Fruit fly (Drosophila melanogaster) whole organism, embryonic: Measurements from ENCODE around the gene CG43339.

Experiments
- CG10366 ChIP-seq: fragments of 200-800 bp; sonication (Bioruptor generic); IDR thresholded peaks from 2 replicates; pipeline ENCODE4 v1.3.6; 2022; ENCODE audit warnings: missing biosample characterization, missing genetic modification characterization
- CG11504 ChIP-seq: fragments of 200-800 bp; sonication (Bioruptor generic); optimal IDR thresholded peaks from 3 replicates; lab custom pipeline; 2019; ENCODE audit warnings: missing biosample characterization, mild to moderate bottlenecking, missing genetic modification characterization, moderate library complexity
- CG13296 ChIP-seq: fragments of 200-800 bp; sonication (Bioruptor generic); optimal IDR thresholded peaks from 3 replicates; lab custom pipeline; 2018; ENCODE audit warnings: missing biosample characterization, mild to moderate bottlenecking, missing genetic modification characterization
- CG15011 ChIP-seq: fragments of 200-800 bp; sonication (Bioruptor generic); optimal IDR thresholded peaks from 3 replicates; lab custom pipeline; 2018; ENCODE audit warnings: missing biosample characterization, mild to moderate bottlenecking, missing genetic modification characterization
- CG1647 ChIP-seq: fragments of 200-800 bp; sonication (Bioruptor generic); optimal IDR thresholded peaks from 3 replicates; lab custom pipeline; 2016; ENCODE audit warnings: missing biosample characterization, missing genetic modification characterization
- CG17385 ChIP-seq: fragments of 200-800 bp; sonication (Bioruptor generic); optimal IDR thresholded peaks from 3 replicates; lab custom pipeline; 2018; ENCODE audit warnings: missing biosample characterization, mild to moderate bottlenecking, missing genetic modification characterization
- CG18262 ChIP-seq: fragments of 200-800 bp; optimal IDR thresholded peaks from 3 replicates; lab custom pipeline; 2019; ENCODE audit warnings: missing biosample characterization, mild to moderate bottlenecking, missing genetic modification characterization, moderate library complexity
- CG1832 ChIP-seq: fragments of 200-800 bp; sonication (Bioruptor generic); optimal IDR thresholded peaks from 2 replicates; lab custom pipeline; 2017; ENCODE audit warnings: missing biosample characterization, mild to moderate bottlenecking, missing genetic modification characterization, inconsistent platforms
- CG18599 ChIP-seq: fragments of 200-800 bp; sonication (Bioruptor generic); optimal IDR thresholded peaks from 3 replicates; lab custom pipeline; 2017; ENCODE audit warnings: missing biosample characterization, missing genetic modification characterization, mild to moderate bottlenecking, moderate library complexity, missing genetic modification reagents
- CG2129 ChIP-seq: fragments of 200-800 bp; sonication (Bioruptor generic); IDR thresholded peaks from 2 replicates; pipeline ENCODE4 v1.3.6; 2022; ENCODE audit warnings: missing biosample characterization, missing genetic modification characterization; ENCODE audit not compliant: partially characterized antibody
- CG3065 ChIP-seq: fragments of 200-800 bp; sonication (Bioruptor generic); optimal IDR thresholded peaks from 2 replicates; lab custom pipeline; 2016; ENCODE audit warnings: missing biosample characterization, missing genetic modification characterization
- CG34422 ChIP-seq: fragments of 200-800 bp; sonication (Bioruptor generic); IDR thresholded peaks from 3 replicates; pipeline ENCODE4 v1.3.6; 2022; ENCODE audit warnings: missing biosample characterization, missing genetic modification characterization
- CG3726 ChIP-seq: fragments of 200-800 bp; sonication (Bioruptor generic); IDR thresholded peaks from 3 replicates; pipeline ENCODE4, ENCODE4 v1.3.6; 2022; ENCODE audit warnings: missing biosample characterization, missing genetic modification characterization
- CG3995 ChIP-seq: fragments of 200-800 bp; sonication (Bioruptor generic); optimal IDR thresholded peaks from 3 replicates; lab custom pipeline; 2016; ENCODE audit warnings: missing biosample characterization, missing genetic modification characterization
- CG42726 ChIP-seq: fragments of 200-800 bp; sonication (Bioruptor generic); IDR thresholded peaks from 2 replicates; pipeline ENCODE4 v1.3.6; 2022; ENCODE audit warnings: missing biosample characterization, missing genetic modification characterization; ENCODE audit not compliant: partially characterized antibody
- CG4820 ChIP-seq: fragments of 200-800 bp; sonication (Bioruptor generic); optimal IDR thresholded peaks from 3 replicates; lab custom pipeline; 2016; ENCODE audit warnings: missing biosample characterization, missing genetic modification characterization
- CG6272 ChIP-seq: fragments of 200-800 bp; sonication (Bioruptor generic); IDR thresholded peaks from 2 replicates; pipeline ENCODE4 v1.3.6; 2022; ENCODE audit warnings: missing biosample characterization, missing genetic modification characterization
- CG6813 ChIP-seq: fragments of 200-800 bp; sonication (Bioruptor generic); optimal IDR thresholded peaks from 2 replicates; lab custom pipeline; 2017; ENCODE audit warnings: missing biosample characterization, missing genetic modification characterization, mild to moderate bottlenecking, moderate library complexity, missing genetic modification reagents
- CG7271 ChIP-seq: fragments of 200-800 bp; sonication (Bioruptor generic); optimal IDR thresholded peaks from 2 replicates; lab custom pipeline; 2018; ENCODE audit warnings: missing biosample characterization, mild to moderate bottlenecking, missing genetic modification characterization, moderate library complexity
- CG7357 ChIP-seq: fragments of 200-800 bp; sonication (Bioruptor generic); IDR thresholded peaks from 3 replicates; pipeline ENCODE4 v1.3.6; 2022; ENCODE audit warnings: missing biosample characterization, missing genetic modification characterization
- CG7786 ChIP-seq: fragments of 200-800 bp; sonication (Bioruptor generic); optimal IDR thresholded peaks from 2 replicates; lab custom pipeline; 2016; ENCODE audit warnings: missing biosample characterization, missing genetic modification characterization
- Fer1 ChIP-seq: fragments of 200-800 bp; sonication (Bioruptor generic); optimal IDR thresholded peaks from 2 replicates; lab custom pipeline; 2017; ENCODE audit warnings: missing biosample characterization, mild to moderate bottlenecking, missing genetic modification characterization
- HHEX ChIP-seq: fragments of 200-800 bp; sonication (Bioruptor generic); optimal IDR thresholded peaks from 3 replicates; lab custom pipeline; 2017; ENCODE audit warnings: missing biosample characterization, mild to moderate bottlenecking, missing genetic modification characterization, missing genetic modification reagents
- HLH3B ChIP-seq: fragments of 200-800 bp; sonication (Bioruptor generic); IDR thresholded peaks from 2 replicates; pipeline ENCODE4 v1.3.6; 2022; ENCODE audit warnings: missing biosample characterization, missing genetic modification characterization
- HLHmδ ChIP-seq: fragments of 200-800 bp; sonication (Bioruptor generic); optimal IDR thresholded peaks from 2 replicates; lab custom pipeline; 2018; ENCODE audit warnings: missing biosample characterization, mild to moderate bottlenecking, missing genetic modification characterization, moderate library complexity
- Opbp ChIP-seq: fragments of 200-800 bp; sonication (Bioruptor generic); IDR thresholded peaks from 3 replicates; pipeline ENCODE4 v1.3.6; 2022; ENCODE audit warnings: missing biosample characterization, missing genetic modification characterization; ENCODE audit not compliant: partially characterized antibody
- Poxn ChIP-seq: fragments of 200-800 bp; sonication (Bioruptor generic); IDR thresholded peaks from 2 replicates; pipeline ENCODE4 v1.3.6; 2022; ENCODE audit warnings: missing biosample characterization, missing genetic modification characterization
- Rfx ChIP-seq: fragments of 200-800 bp; sonication (Bioruptor generic); IDR thresholded peaks from 2 replicates; pipeline ENCODE4 v1.3.6; 2022; ENCODE audit warnings: missing biosample characterization, missing genetic modification characterization
- Sry-β ChIP-seq: fragments of 200-800 bp; sonication (Bioruptor generic); optimal IDR thresholded peaks from 2 replicates; lab custom pipeline; 2018; ENCODE audit warnings: missing biosample characterization, mild to moderate bottlenecking, missing genetic modification characterization, moderate library complexity
- Sry-δ ChIP-seq: fragments of 200-800 bp; sonication (Bioruptor generic); optimal IDR thresholded peaks from 2 replicates; lab custom pipeline; 2016; ENCODE audit warnings: missing biosample characterization, missing genetic modification characterization
- YL-1 ChIP-seq: fragments of 200-800 bp; sonication (Bioruptor generic); optimal IDR thresholded peaks from 3 replicates; lab custom pipeline; 2017; ENCODE audit warnings: missing biosample characterization, mild to moderate bottlenecking, missing genetic modification characterization
- bcd ChIP-seq: fragments of 200-800 bp; sonication (Bioruptor generic); optimal IDR thresholded peaks from 2 replicates; lab custom pipeline; 2017; ENCODE audit warnings: missing biosample characterization, mild to moderate bottlenecking, missing genetic modification characterization
- btn ChIP-seq: fragments of 200-800 bp; sonication (Bioruptor generic); optimal IDR thresholded peaks from 2 replicates; lab custom pipeline; 2016; ENCODE audit warnings: missing biosample characterization, missing genetic modification characterization
- cas ChIP-seq: fragments of 200-800 bp; sonication (Bioruptor generic); IDR thresholded peaks from 2 replicates; pipeline ENCODE4 v1.3.6; 2022; ENCODE audit warnings: missing biosample characterization, missing genetic modification characterization
- dmrt99B ChIP-seq: fragments of 200-800 bp; sonication (Bioruptor generic); optimal IDR thresholded peaks from 2 replicates; lab custom pipeline; 2018; ENCODE audit warnings: missing biosample characterization, mild to moderate bottlenecking, missing genetic modification characterization, moderate library complexity
- ems ChIP-seq: fragments of 200-800 bp; sonication (Bioruptor generic); optimal IDR thresholded peaks from 3 replicates; lab custom pipeline; 2016; ENCODE audit warnings: missing biosample characterization, missing genetic modification characterization
- fd96Cb ChIP-seq: fragments of 200-800 bp; sonication (Bioruptor generic); optimal IDR thresholded peaks from 2 replicates; lab custom pipeline; 2018; ENCODE audit warnings: missing biosample characterization, mild to moderate bottlenecking, missing genetic modification characterization, moderate library complexity
- fru ChIP-seq: fragments of >200 bp; optimal IDR thresholded peaks from 2 replicates; lab custom pipeline; 2017
- ftz-f1 ChIP-seq: fragments of 200-800 bp; sonication (Bioruptor generic); optimal IDR thresholded peaks from 2 replicates; lab custom pipeline; 2016; ENCODE audit warnings: missing biosample characterization, missing genetic modification characterization
- gce ChIP-seq: fragments of 200-800 bp; sonication (Bioruptor generic); IDR thresholded peaks from 3 replicates; pipeline ENCODE4 v1.3.6; 2022; ENCODE audit warnings: missing biosample characterization, missing genetic modification characterization
- grn ChIP-seq: fragments of 200-800 bp; sonication (Bioruptor generic); optimal IDR thresholded peaks from 3 replicates; lab custom pipeline; 2017; ENCODE audit warnings: missing biosample characterization, missing genetic modification characterization
- h ChIP-seq: fragments of >200 bp; optimal IDR thresholded peaks from 2 replicates; lab custom pipeline; 2017
- hth ChIP-seq: fragments of >200 bp; optimal IDR thresholded peaks from 2 replicates; lab custom pipeline; 2017; ENCODE audit warnings: inconsistent platforms
- lab ChIP-seq: fragments of 200-800 bp; sonication (Bioruptor generic); optimal IDR thresholded peaks from 3 replicates; lab custom pipeline; 2017; ENCODE audit warnings: missing biosample characterization, missing genetic modification characterization, mild to moderate bottlenecking, moderate library complexity, missing genetic modification reagents
- phol ChIP-seq: fragments of 200-800 bp; sonication (Bioruptor generic); optimal IDR thresholded peaks from 3 replicates; lab custom pipeline; 2018; ENCODE audit warnings: missing biosample characterization, mild to moderate bottlenecking, missing genetic modification characterization, moderate library complexity
- slbo ChIP-seq: fragments of 200-800 bp; sonication (Bioruptor generic); IDR thresholded peaks from 2 replicates; pipeline ENCODE4 v1.3.6; 2022; ENCODE audit warnings: missing biosample characterization, missing genetic modification characterization
- tin ChIP-seq: fragments of 200-800 bp; sonication (Bioruptor generic); optimal IDR thresholded peaks from 3 replicates; lab custom pipeline; 2016; ENCODE audit warnings: missing biosample characterization, missing genetic modification characterization
- toy ChIP-seq: fragments of 200-800 bp; sonication (Bioruptor generic); IDR thresholded peaks from 2 replicates; pipeline ENCODE4 v1.3.6; 2022; ENCODE audit warnings: missing biosample characterization, missing genetic modification characterization
- twi ChIP-seq: fragments of 200-800 bp; optimal IDR thresholded peaks from 2 replicates; lab custom pipeline; 2019; ENCODE audit warnings: missing biosample characterization, mild to moderate bottlenecking, missing genetic modification characterization, moderate library complexity
- tx ChIP-seq: fragments of 200-800 bp; sonication (Bioruptor generic); optimal IDR thresholded peaks from 2 replicates; lab custom pipeline; 2016; ENCODE audit warnings: missing biosample characterization, missing genetic modification characterization
- vnd ChIP-seq: fragments of 200-800 bp; sonication (Bioruptor generic); IDR thresholded peaks from 3 replicates; pipeline ENCODE4 v1.3.6; 2022; ENCODE audit warnings: missing biosample characterization, missing genetic modification characterization; ENCODE audit not compliant: partially characterized antibody
- zfh1 ChIP-seq: fragments of 200-800 bp; sonication (Bioruptor generic); IDR thresholded peaks from 3 replicates; pipeline ENCODE4 v1.3.6; 2022; ENCODE audit warnings: missing biosample characterization, missing genetic modification characterization

CG43339 gene

dm6 chr2L:18705617-18706046 lies 32.5 kb upstream of the CG43339 start, which contains the start of gene Jwa:
Gene Jwa, minus strand, starts transcription at chr2L:18705703.
- TF ChIP-seq bcd (GFP tag; lab: Kevin White, UChicago), result peak; percentile 78
- TF ChIP-seq CG1647 (GFP tag; lab: Kevin White, UChicago), result peak; percentile 84
- peak; percentile 93 for TF ChIP-seq ems (GFP tag; lab: Kevin White, UChicago)
- TF ChIP-seq hth, result no peak
- TF ChIP-seq YL-1, result peak; percentile 64
- TF ChIP-seq CG7271 (tag; lab: Kevin White, UChicago), result peak; percentile 63
- TF ChIP-seq tx (GFP tag; lab: Kevin White, UChicago), result peak; percentile 95
- TF ChIP-seq CG17385 (GFP tag; lab: Kevin White, UChicago), result peak; percentile 90
- TF ChIP-seq HLH3B, result peak; percentile 94
- TF ChIP-seq CG3726 (GFP tag; lab: Robert Waterston, UW), result peak; percentile 90
- TF ChIP-seq CG15011, result no peak
- peak; percentile 40 for TF ChIP-seq grn (GFP tag; lab: Kevin White, UChicago)
- TF ChIP-seq CG4820 (GFP tag; lab: Kevin White, UChicago), result peak; percentile 74
- peak; percentile 77 for TF ChIP-seq CG13296 (GFP tag; lab: Kevin White, UChicago)
- no peak for TF ChIP-seq CG1832
- TF ChIP-seq HHEX (GFP tag; lab: Kevin White, UChicago), result peak; percentile 67
- peak; percentile 94 for TF ChIP-seq Rfx (GFP tag; lab: Robert Waterston, UW)
- TF ChIP-seq h (lab: Kevin White, UChicago), result no peak
- TF ChIP-seq ftz-f1 (GFP tag; lab: Kevin White, UChicago), result peak; percentile 59
- TF ChIP-seq fd96Cb, result peak; percentile 87
- peak; percentile 91 for TF ChIP-seq CG42726 (GFP tag; lab: Robert Waterston, UW)
- peak; percentile 87 for TF ChIP-seq phol (tag; lab: Kevin White, UChicago)
- TF ChIP-seq vnd (GFP tag; lab: Robert Waterston, UW), result peak; percentile 100
- TF ChIP-seq CG11504 (tag; lab: Kevin White, UChicago), result peak; percentile 82
- peak; percentile 53; the same call in 1 of the 2 replicates for TF ChIP-seq toy (GFP tag; lab: Robert Waterston, UW)
- TF ChIP-seq btn (GFP tag; lab: Kevin White, UChicago), result peak; percentile 31
- TF ChIP-seq zfh1 (GFP tag; lab: Robert Waterston, UW), result peak; percentile 92
- TF ChIP-seq slbo (GFP tag; lab: Robert Waterston, UW), result peak; percentile 98
- peak; percentile 84 for TF ChIP-seq dmrt99B
- TF ChIP-seq Poxn (GFP tag; lab: Robert Waterston, UW), result peak; percentile 83
- TF ChIP-seq HLHmδ (GFP tag; lab: Kevin White, UChicago), result no peak
- TF ChIP-seq CG18262 (tag; lab: Kevin White, UChicago), result peak; percentile 81
- peak; percentile 81 for TF ChIP-seq CG7357 (GFP tag; lab: Robert Waterston, UW)
- TF ChIP-seq CG6813 (GFP tag; lab: Kevin White, UChicago), result no peak
- peak; percentile 69 for TF ChIP-seq twi (tag; lab: Kevin White, UChicago)
- TF ChIP-seq CG3065 (GFP tag; lab: Kevin White, UChicago), result peak; percentile 79
- peak; percentile 96 for TF ChIP-seq CG6272 (GFP tag; lab: Robert Waterston, UW)
- peak; percentile 94 for TF ChIP-seq CG7786 (GFP tag; lab: Kevin White, UChicago)
- no peak for TF ChIP-seq fru
- TF ChIP-seq Sry-δ, result peak; percentile 95
- peak; percentile 67 for TF ChIP-seq CG3995 (GFP tag; lab: Kevin White, UChicago)
- TF ChIP-seq Sry-β (GFP tag; lab: Kevin White, UChicago), result no peak
- peak; percentile 92 for TF ChIP-seq cas (GFP tag; lab: Robert Waterston, UW)
- TF ChIP-seq lab, result peak; percentile 81
- TF ChIP-seq CG34422 (GFP tag; lab: Robert Waterston, UW), result peak; percentile 93
- peak; percentile 78 for TF ChIP-seq CG18599 (GFP tag; lab: Kevin White, UChicago)
- peak; percentile 79 for TF ChIP-seq Fer1 (GFP tag; lab: Kevin White, UChicago)
- peak; percentile 99 for TF ChIP-seq CG2129 (GFP tag; lab: Robert Waterston, UW)
- TF ChIP-seq gce (GFP tag; lab: Robert Waterston, UW), result 0 out of 3 replicates have a peak, but pooled peaks have one; percentile 35
- peak; percentile 96 for TF ChIP-seq tin (GFP tag; lab: Kevin White, UChicago)
- peak; percentile 97 for TF ChIP-seq Opbp (GFP tag; lab: Robert Waterston, UW)
- peak; percentile 89 for TF ChIP-seq CG10366 (GFP tag; lab: Robert Waterston, UW)
